Fruit fly (Drosophila melanogaster) whole organism, pupa: ENCODE data around the gene ush.

ENCODE experiments used
- CG13204 ChIP-seq: fragments of 200-800 bp; sonication (Bioruptor generic); optimal IDR thresholded peaks from 2 replicates; lab custom pipeline; 2018; ENCODE audit warnings: missing biosample characterization, mild to moderate bottlenecking, missing genetic modification characterization, moderate library complexity
- CG15710 ChIP-seq: fragments of 200-800 bp; sonication (Bioruptor generic); optimal IDR thresholded peaks from 2 replicates; lab custom pipeline; 2018; ENCODE audit warnings: missing biosample characterization, mild to moderate bottlenecking, missing genetic modification characterization, moderate library complexity
- CG17806 ChIP-seq: fragments of 200-800 bp; sonication (Bioruptor generic); optimal IDR thresholded peaks from 2 replicates; lab custom pipeline; 2018; ENCODE audit warnings: missing biosample characterization, mild to moderate bottlenecking, missing genetic modification characterization, moderate library complexity
- D1 ChIP-seq: fragments of 200-800 bp; sonication (Bioruptor generic); optimal IDR thresholded peaks from 2 replicates; lab custom pipeline; 2018; ENCODE audit warnings: missing biosample characterization, mild to moderate bottlenecking, missing genetic modification characterization, moderate library complexity
- EcR ChIP-seq: fragments of 200-800 bp; sonication (Bioruptor generic); optimal IDR thresholded peaks from 3 replicates; lab custom pipeline; 2019; ENCODE audit warnings: missing biosample characterization, missing genetic modification characterization, mild to moderate bottlenecking, moderate library complexity, missing genetic modification reagents
- Pif1A ChIP-seq: fragments of 200-800 bp; sonication (Bioruptor generic); optimal IDR thresholded peaks from 3 replicates; lab custom pipeline; 2016; ENCODE audit warnings: missing biosample characterization, missing genetic modification characterization
- Snoo ChIP-seq: fragments of 200-800 bp; sonication (Bioruptor generic); optimal IDR thresholded peaks from 3 replicates; lab custom pipeline; 2017; ENCODE audit warnings: missing biosample characterization, mild to moderate bottlenecking, missing genetic modification characterization, inconsistent platforms
- fd96Ca ChIP-seq: fragments of 200-800 bp; sonication (Bioruptor generic); IDR thresholded peaks from 3 replicates; pipeline ENCODE4 v1.3.6; 2022; ENCODE audit warnings: missing biosample characterization, missing genetic modification characterization

DNA sequence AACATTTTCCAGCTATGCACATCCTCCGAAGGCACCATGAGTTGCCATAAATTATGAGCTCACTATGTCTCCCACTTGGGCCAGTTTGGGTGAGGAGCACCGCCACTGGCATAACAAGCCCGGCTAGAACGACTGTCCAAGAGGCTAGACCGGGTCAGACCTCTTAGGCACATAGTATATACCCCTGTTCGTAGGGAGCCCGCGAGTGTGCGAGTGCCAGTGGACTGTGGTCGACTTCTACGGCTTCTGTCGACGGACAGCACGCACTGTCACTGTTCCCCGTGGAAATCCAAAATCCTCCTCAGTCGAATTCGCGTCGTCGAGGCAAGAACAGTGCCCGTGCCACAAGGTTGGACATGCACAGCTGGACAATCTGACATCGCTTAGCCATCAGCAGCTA is 101.2 kb downstream of the ush start, which contains the start of gene Pph13:
- TF ChIP-seq EcR (GFP tag; lab: Kevin White, UChicago): no peak
- TF ChIP-seq Snoo (tag; lab: Kevin White, UChicago): no peak
- TF ChIP-seq CG15710: no peak
- TF ChIP-seq D1 (tag; lab: Kevin White, UChicago): no peak
- no peak for TF ChIP-seq CG17806 (tag; lab: Kevin White, UChicago)
- no peak for TF ChIP-seq CG13204 (GFP tag; lab: Kevin White, UChicago)
- TF ChIP-seq fd96Ca: no peak
- TF ChIP-seq Pif1A (GFP tag; lab: Kevin White, UChicago): no peak
